Worm (Caenorhabditis elegans) whole organism, early embryonic: ENCODE results near the gene fbxa-35.

ENCODE experiments used
- B0310.2 ChIP-seq: sonication (generic microtip); optimal IDR thresholded peaks from 2 replicates; lab custom pipeline; 2016; ENCODE audit warnings: mild to moderate bottlenecking, missing genetic modification characterization, missing compliant biosample characterization
- F13C5.2 ChIP-seq: sonication (generic microtip); optimal IDR thresholded peaks from 2 replicates; lab custom pipeline; 2017; ENCODE audit warnings: mild to moderate bottlenecking, missing genetic modification characterization, inconsistent platforms, missing compliant biosample characterization
- aly-1 ChIP-seq: sonication (generic microtip); optimal IDR thresholded peaks from 2 replicates; lab custom pipeline; 2016; ENCODE audit warnings: missing genetic modification characterization, missing compliant biosample characterization
- ama-1 ChIP-seq: fragments of 150-350 bp; optimal IDR thresholded peaks from 2 replicates; lab custom pipeline; 2014
- ceh-13 ChIP-seq: fragments of 200-800 bp; sonication (Bioruptor generic); optimal IDR thresholded peaks from 2 replicates; lab custom pipeline; 2018; ENCODE audit warnings: mild to moderate bottlenecking, missing genetic modification characterization, missing compliant biosample characterization
- ceh-36 ChIP-seq: sonication (generic microtip); optimal IDR thresholded peaks from 2 replicates; lab custom pipeline; 2016; ENCODE audit warnings: missing genetic modification characterization, inconsistent platforms, missing compliant biosample characterization
- ets-7 ChIP-seq: sonication (generic microtip); optimal IDR thresholded peaks from 2 replicates; lab custom pipeline; 2016; ENCODE audit warnings: missing genotype, missing genetic modification characterization, missing compliant biosample characterization
- flt-1 ChIP-seq: fragments of 200-800 bp; sonication (Bioruptor generic); IDR thresholded peaks from 2 replicates; pipeline ENCODE4 v1.3.6; 2022; ENCODE audit warnings: missing genetic modification characterization, missing compliant biosample characterization
- hmbx-1 ChIP-seq: sonication (generic microtip); optimal IDR thresholded peaks from 2 replicates; lab custom pipeline; 2016; ENCODE audit warnings: mild to moderate bottlenecking, missing genetic modification characterization, missing compliant biosample characterization
- hmg-4 ChIP-seq: fragments of 200-800 bp; sonication (Bioruptor generic); optimal IDR thresholded peaks from 2 replicates; lab custom pipeline; 2018; ENCODE audit warnings: mild to moderate bottlenecking, missing genetic modification characterization, missing compliant biosample characterization
- hnd-1 ChIP-seq: sonication (generic microtip); optimal IDR thresholded peaks from 2 replicates; lab custom pipeline; 2016; ENCODE audit warnings: missing genetic modification characterization, missing compliant biosample characterization
- pes-1 ChIP-seq: fragments of 200-800 bp; sonication (Bioruptor generic); IDR thresholded peaks from 2 replicates; pipeline ENCODE4 v1.3.6; 2022; ENCODE audit warnings: missing genetic modification reagents, missing genetic modification characterization, missing compliant biosample characterization
- scrt-1 ChIP-seq: fragments of 200-800 bp; sonication (Bioruptor generic); IDR thresholded peaks from 2 replicates; pipeline ENCODE4 v1.3.6; 2022; ENCODE audit warnings: missing genetic modification characterization, missing compliant biosample characterization
- sea-1 ChIP-seq: fragments of 200-800 bp; sonication (Bioruptor generic); conservative IDR thresholded peaks from 2 replicates; pipeline ENCODE4 v1.3.6; 2022; ENCODE audit warnings: missing genetic modification characterization, missing compliant biosample characterization
- tbx-11 ChIP-seq: fragments of 200-800 bp; sonication (Bioruptor generic); IDR thresholded peaks from 2 replicates; pipeline ENCODE4 v1.3.6; 2022; ENCODE audit warnings: missing genetic modification characterization, missing compliant biosample characterization
- tbx-37 ChIP-seq: fragments of 200-800 bp; sonication (Bioruptor generic); conservative IDR thresholded peaks from 2 replicates; pipeline ENCODE4 v1.3.6; 2022; ENCODE audit warnings: missing genetic modification reagents, missing genetic modification characterization, missing compliant biosample characterization
- tra-4 ChIP-seq: sonication (generic microtip); optimal IDR thresholded peaks from 2 replicates; lab custom pipeline; 2017; ENCODE audit warnings: missing genetic modification characterization, missing compliant biosample characterization

fbxa-35 gene

ce11 chrIII:1314283-1314682 is 18.8 kb downstream of the fbxa-35 start:
- no peak for TF ChIP-seq ceh-36 (tag; lab: Kevin White, UChicago)
- TF ChIP-seq hnd-1 (tag; lab: Kevin White, UChicago) = no peak
- no peak for TF ChIP-seq flt-1 (GFP tag; lab: Robert Waterston, UW)
- TF ChIP-seq hmg-4 (GFP tag; lab: Kevin White, UChicago) = no peak
- TF ChIP-seq scrt-1 (GFP tag; lab: Robert Waterston, UW) = no peak
- TF ChIP-seq aly-1 (tag; lab: Kevin White, UChicago) = no peak
- no peak for TF ChIP-seq F13C5.2 (tag; lab: Kevin White, UChicago)
- no peak for TF ChIP-seq ama-1 (lab: Kevin White, UChicago)

- no peak for TF ChIP-seq ama-1 (lab: Kevin White, UChicago)
- TF ChIP-seq sea-1 (GFP tag; lab: Robert Waterston, UW) = no peak
- no peak for TF ChIP-seq F13C5.2 (tag; lab: Kevin White, UChicago)
Measured at ce11 chrIII:1315038-1315437, 19.6 kb downstream of the fbxa-35 start, which contains the start of the genes fbxa-80 and fbxa-19. Gene fbxa-80 (minus strand): TSS chrIII:1315210. Gene fbxa-19 (plus strand): TSS chrIII:1315401.

DNA sequence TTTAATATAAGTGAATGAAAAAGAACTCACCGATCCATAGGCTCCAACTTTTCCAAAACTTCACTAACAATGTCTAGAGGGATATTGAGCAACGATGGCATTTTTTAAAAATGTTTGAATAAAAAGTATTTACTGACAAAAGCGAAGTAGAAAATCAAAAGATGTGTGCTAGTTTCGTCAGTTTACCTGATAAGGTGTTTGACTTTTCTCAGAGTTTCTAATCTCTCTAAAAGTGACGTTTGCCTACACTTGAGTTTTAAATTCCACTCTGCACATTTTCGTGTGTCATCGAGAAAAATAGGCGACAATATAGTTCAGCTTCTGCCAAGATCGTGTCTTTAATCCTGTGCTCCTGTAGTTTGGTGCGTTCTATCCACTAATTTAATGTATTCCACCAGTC is 26.1 kb downstream of the fbxa-35 start, which contains the start of gene fbxa-15:
Gene fbxa-15 (minus strand): TSS at position 101 of the 400 bp plus-strand sequence.
- TF ChIP-seq tbx-37 (GFP tag; lab: Robert Waterston, UW) = no peak
- no peak for TF ChIP-seq ets-7 (tag; lab: Kevin White, UChicago)
- no peak for TF ChIP-seq F13C5.2 (tag; lab: Kevin White, UChicago)
- TF ChIP-seq hmbx-1 (tag; lab: Kevin White, UChicago) = no peak
- TF ChIP-seq aly-1 (tag; lab: Kevin White, UChicago) = no peak
- no peak for TF ChIP-seq tbx-11 (GFP tag; lab: Robert Waterston, UW)
- TF ChIP-seq ceh-36 (tag; lab: Kevin White, UChicago) = no peak
- TF ChIP-seq hmg-4 (GFP tag; lab: Kevin White, UChicago) = no peak
- TF ChIP-seq B0310.2 (tag; lab: Kevin White, UChicago) = no peak
- TF ChIP-seq pes-1 = no peak

- TF ChIP-seq scrt-1 (GFP tag; lab: Robert Waterston, UW) (no peak), tbx-11 (GFP tag; lab: Robert Waterston, UW) (no peak), flt-1 (GFP tag; lab: Robert Waterston, UW) (no peak), aly-1 (tag; lab: Kevin White, UChicago) (no peak), B0310.2 (tag; lab: Kevin White, UChicago) (no peak)
Measured at ce11 chrIII:1323555-1323954, 28.1 kb downstream of the fbxa-35 start.

DNA sequence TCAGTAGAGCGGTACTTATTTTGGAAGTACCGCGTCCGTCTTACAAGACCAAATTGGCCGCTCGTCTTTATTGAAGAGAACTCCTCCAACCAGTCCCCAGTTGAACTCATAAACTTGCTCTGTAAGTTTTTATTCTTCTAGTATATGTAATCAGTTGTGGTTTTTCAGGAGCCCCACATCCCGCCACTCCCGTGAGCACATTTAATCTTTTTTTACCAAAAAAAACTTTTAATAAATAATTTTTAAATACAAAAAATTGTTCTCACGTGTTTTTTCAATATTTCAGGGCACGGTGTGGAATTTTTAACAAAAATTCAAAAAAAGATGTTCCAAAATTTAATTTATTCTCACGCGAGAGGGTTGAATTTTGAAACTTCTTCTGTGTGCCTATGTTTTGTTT is 29.0 kb downstream of the fbxa-35 start, which contains the start of gene fbxa-14:
Gene fbxa-14 (minus strand): TSS at position 101 of the 400 bp plus-strand sequence.
- TF ChIP-seq B0310.2 (tag; lab: Kevin White, UChicago) (no peak), F13C5.2 (tag; lab: Kevin White, UChicago) (no peak), scrt-1 (GFP tag; lab: Robert Waterston, UW) (no peak), hmg-4 (GFP tag; lab: Kevin White, UChicago) (no peak), ama-1 (lab: Kevin White, UChicago) (no peak), pes-1 (no peak), ceh-13 (GFP tag; lab: Kevin White, UChicago) (no peak), hmbx-1 (tag; lab: Kevin White, UChicago) (no peak), aly-1 (tag; lab: Kevin White, UChicago) (no peak), flt-1 (GFP tag; lab: Robert Waterston, UW) (no peak), tbx-37 (GFP tag; lab: Robert Waterston, UW) (no peak), tra-4 (no peak), tbx-11 (GFP tag; lab: Robert Waterston, UW) (no peak), ceh-36 (tag; lab: Kevin White, UChicago) (no peak)

- TF ChIP-seq tra-4 (no peak), F13C5.2 (tag; lab: Kevin White, UChicago) (no peak), B0310.2 (tag; lab: Kevin White, UChicago) (no peak), hmbx-1 (tag; lab: Kevin White, UChicago) (no peak), ceh-36 (tag; lab: Kevin White, UChicago) (no peak)
Measured at ce11 chrIII:1326490-1326889, 31.0 kb downstream of the fbxa-35 start, which contains the start of gene Y82E9BL.18. Gene Y82E9BL.18 (plus strand): TSS chrIII:1326790.

DNA sequence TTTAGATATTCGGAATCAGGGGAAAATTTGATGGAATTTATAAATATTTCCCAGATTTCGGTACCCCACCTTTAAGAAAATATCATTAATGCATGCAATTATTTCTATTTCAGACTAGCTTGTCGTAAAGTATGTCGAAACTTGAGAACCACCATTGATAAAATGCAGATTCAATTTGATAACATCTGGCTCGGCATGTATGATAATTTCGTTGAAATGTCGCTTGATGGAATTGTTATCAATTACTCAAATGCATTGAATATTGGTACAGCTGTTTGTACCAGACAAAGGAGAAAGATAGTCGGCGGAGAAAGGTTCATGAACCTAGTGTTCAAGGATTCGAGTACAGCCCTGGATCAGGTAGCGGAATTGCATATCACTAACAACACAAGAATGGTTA is 36.4 kb downstream of the fbxa-35 start, which contains the start of gene Y82E9BL.19:
Gene Y82E9BL.19 (plus strand): TSS at position 123 of the 400 bp plus-strand sequence.
- TF ChIP-seq sea-1 (GFP tag; lab: Robert Waterston, UW) (no peak), hmg-4 (GFP tag; lab: Kevin White, UChicago) (no peak), ets-7 (tag; lab: Kevin White, UChicago) (no peak), F13C5.2 (tag; lab: Kevin White, UChicago) (no peak), scrt-1 (GFP tag; lab: Robert Waterston, UW) (no peak), B0310.2 (tag; lab: Kevin White, UChicago) (no peak)

DNA sequence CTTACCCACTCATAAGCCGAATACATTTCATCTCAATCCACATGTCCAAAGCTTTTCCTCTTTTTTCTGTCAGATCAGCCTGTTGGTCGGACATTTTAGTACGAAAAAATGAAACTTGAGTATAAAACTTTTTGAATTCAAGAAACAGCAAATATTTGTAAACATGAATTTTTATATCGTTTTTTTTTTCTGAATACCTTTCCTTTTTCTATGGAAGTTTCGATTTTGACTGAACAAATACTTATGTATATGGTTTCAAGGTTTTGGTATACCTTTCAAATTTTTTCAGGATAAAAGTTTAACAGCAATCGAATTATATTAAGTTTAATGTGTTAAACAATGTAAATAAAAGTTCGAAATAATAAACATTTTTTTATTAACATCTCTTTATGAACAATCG is 44.8 kb downstream of the fbxa-35 start, which contains the start of gene fbxa-5:
Gene fbxa-5 (minus strand): TSS at position 101 of the 400 bp plus-strand sequence.
- TF ChIP-seq pes-1 (no peak), flt-1 (GFP tag; lab: Robert Waterston, UW) (no peak), aly-1 (tag; lab: Kevin White, UChicago) (no peak), hmg-4 (GFP tag; lab: Kevin White, UChicago) (no peak), sea-1 (GFP tag; lab: Robert Waterston, UW) (no peak), ceh-13 (GFP tag; lab: Kevin White, UChicago) (no peak), ama-1 (lab: Kevin White, UChicago) (no peak), hmbx-1 (tag; lab: Kevin White, UChicago) (no peak), scrt-1 (GFP tag; lab: Robert Waterston, UW) (no peak), ets-7 (tag; lab: Kevin White, UChicago) (no peak), ceh-36 (tag; lab: Kevin White, UChicago) (no peak), F13C5.2 (tag; lab: Kevin White, UChicago) (no peak), tbx-11 (GFP tag; lab: Robert Waterston, UW) (no peak), tra-4 (no peak), tbx-37 (GFP tag; lab: Robert Waterston, UW) (no peak), B0310.2 (tag; lab: Kevin White, UChicago) (no peak)
